Fruit fly (Drosophila melanogaster) whole organism, pupa: Measurements from ENCODE around the gene CG32365.

Source experiments
- CG10348 ChIP-seq: fragments of 200-800 bp; sonication (Bioruptor generic); IDR thresholded peaks from 2 replicates; pipeline ENCODE4 v1.3.6; 2022; ENCODE audit warnings: missing biosample characterization, missing genetic modification characterization
- CG13204 ChIP-seq: fragments of 200-800 bp; sonication (Bioruptor generic); optimal IDR thresholded peaks from 2 replicates; lab custom pipeline; 2018; ENCODE audit warnings: missing biosample characterization, mild to moderate bottlenecking, missing genetic modification characterization, moderate library complexity
- CG34367 ChIP-seq: fragments of 200-800 bp; sonication (Bioruptor generic); optimal IDR thresholded peaks from 2 replicates; lab custom pipeline; 2018; ENCODE audit warnings: missing biosample characterization, mild to moderate bottlenecking, missing genetic modification characterization
- CG4496 ChIP-seq: fragments of 200-800 bp; sonication (Bioruptor generic); IDR thresholded peaks from 3 replicates; pipeline ENCODE4 v1.3.6; 2022; ENCODE audit warnings: missing biosample characterization, missing genetic modification characterization
- CG8159 ChIP-seq: fragments of 200-800 bp; sonication (Bioruptor generic); optimal IDR thresholded peaks from 3 replicates; lab custom pipeline; 2018; ENCODE audit warnings: missing biosample characterization, mild to moderate bottlenecking, missing genetic modification characterization, moderate library complexity
- CG8301 ChIP-seq: fragments of 200-800 bp; sonication (Bioruptor generic); optimal IDR thresholded peaks from 2 replicates; lab custom pipeline; 2018; ENCODE audit warnings: missing biosample characterization, mild to moderate bottlenecking, missing genetic modification characterization
- D1 ChIP-seq: fragments of 200-800 bp; sonication (Bioruptor generic); optimal IDR thresholded peaks from 2 replicates; lab custom pipeline; 2018; ENCODE audit warnings: missing biosample characterization, mild to moderate bottlenecking, missing genetic modification characterization, moderate library complexity
- EcR ChIP-seq: fragments of 200-800 bp; sonication (Bioruptor generic); optimal IDR thresholded peaks from 3 replicates; lab custom pipeline; 2019; ENCODE audit warnings: missing biosample characterization, missing genetic modification characterization, mild to moderate bottlenecking, moderate library complexity, missing genetic modification reagents
- fd96Ca ChIP-seq: fragments of 200-800 bp; sonication (Bioruptor generic); IDR thresholded peaks from 3 replicates; pipeline ENCODE4 v1.3.6; 2022; ENCODE audit warnings: missing biosample characterization, missing genetic modification characterization
- rn ChIP-seq: fragments of 200-800 bp; sonication (Bioruptor generic); IDR thresholded peaks from 2 replicates; pipeline ENCODE4 v1.3.6; 2022; ENCODE audit warnings: missing biosample characterization, missing genetic modification characterization

DNA sequence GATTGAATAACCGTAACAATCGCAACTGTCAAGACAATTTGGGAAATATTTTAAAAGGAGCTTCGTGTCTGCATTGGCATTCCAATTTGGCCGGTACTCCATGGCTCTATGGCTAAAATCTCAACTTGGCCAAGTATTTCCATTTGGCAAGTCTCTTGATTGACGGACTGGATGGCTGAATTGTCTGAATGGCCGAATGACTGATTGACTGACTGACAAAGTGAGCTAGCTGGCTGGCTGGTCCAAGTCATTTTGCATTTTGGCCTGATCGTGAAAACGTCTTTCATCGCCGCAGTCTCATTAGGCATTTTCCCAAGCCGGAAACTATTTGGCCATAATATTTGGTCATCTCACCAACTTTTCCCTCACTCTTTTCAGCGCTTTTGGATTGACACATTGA is 5.7 kb downstream of the CG32365 start:
- TF ChIP-seq CG13204 (GFP tag; lab: Kevin White, UChicago): no peak
- no peak for TF ChIP-seq CG8159 (tag; lab: Kevin White, UChicago)
- no peak for TF ChIP-seq fd96Ca
- no peak for TF ChIP-seq CG8301
- TF ChIP-seq rn (GFP tag; lab: Robert Waterston, UW): no peak
- no peak for TF ChIP-seq CG34367 (tag; lab: Kevin White, UChicago)
- no peak for TF ChIP-seq D1 (tag; lab: Kevin White, UChicago)
- TF ChIP-seq EcR (GFP tag; lab: Kevin White, UChicago): no peak
- TF ChIP-seq CG4496 (GFP tag; lab: Robert Waterston, UW): no peak
- no peak for TF ChIP-seq CG10348 (GFP tag; lab: Robert Waterston, UW)
